Fruit fly (Drosophila melanogaster): ENCODE results near the gene Rrp6.
A peak's percentile ranks its signal among the peaks of the same experiment; 100 is the strongest.

Rrp6 gene

dm6 chr3R:14878145-14878544 lies 7.9 kb downstream of the Rrp6 start (continued):
- TF ChIP-seq CG34422 (GFP tag; IDR thresholded peaks at IDR 0.05) (no peak), CG3281 (GFP tag; optimal IDR thresholded peaks at IDR 0.05) (peak; percentile 20), CG5180 (GFP tag; optimal IDR thresholded peaks at IDR 0.05) (no peak), Elba2 (GFP tag; optimal IDR thresholded peaks at IDR 0.05) (no peak), phol (tag; optimal IDR thresholded peaks at IDR 0.05) (no peak), Oli (tag; optimal IDR thresholded peaks at IDR 0.05) (no peak), Atf-2 (GFP tag; optimal IDR thresholded peaks at IDR 0.05) (no peak), CG2678 (tag; optimal IDR thresholded peaks at IDR 0.05) (peak; percentile 54), Meics (GFP tag; optimal IDR thresholded peaks at IDR 0.05) (peak; percentile 40), abd-A (tag; optimal IDR thresholded peaks at IDR 0.05) (peak; percentile 70), ERR (GFP tag; optimal IDR thresholded peaks at IDR 0.05) (no peak), CG11247 (GFP tag; IDR thresholded peaks at IDR 0.05) (no peak), Hmr (GFP tag; optimal IDR thresholded peaks at IDR 0.05) (peak; percentile 50), corto (GFP tag; optimal IDR thresholded peaks at IDR 0.05) (no peak), CG13296 (GFP tag; optimal IDR thresholded peaks at IDR 0.05) (peak; percentile 19), jigr1 (GFP tag; IDR thresholded peaks at IDR 0.05) (no peak), D19B (GFP tag; optimal IDR thresholded peaks at IDR 0.05) (peak; percentile 7), unc-4 (GFP tag; IDR thresholded peaks at IDR 0.05; ENCODE audit: partially characterized antibody) (no peak), CG14860 (GFP tag; IDR thresholded peaks at IDR 0.05; ENCODE audit: partially characterized antibody) (no peak), pum (GFP tag; optimal IDR thresholded peaks at IDR 0.05) (no peak), CG7839 (tag; optimal IDR thresholded peaks at IDR 0.05) (peak; percentile 27), CG17328 (GFP tag; IDR thresholded peaks at IDR 0.05) (no peak), grau (tag; optimal IDR thresholded peaks at IDR 0.05) (peak; percentile 25), Gug (GFP tag; IDR thresholded peaks at IDR 0.05) (no peak), gsb-n (tag; optimal IDR thresholded peaks at IDR 0.05) (no peak), scrt (GFP tag; optimal IDR thresholded peaks at IDR 0.05) (peak; percentile 42), Dad (GFP tag; optimal IDR thresholded peaks at IDR 0.05) (no peak), CG14710 (tag; optimal IDR thresholded peaks at IDR 0.05) (no peak), CG11695 (GFP tag; IDR thresholded peaks at IDR 0.05) (peak; percentile 18; the same call in 1 of the 3 replicates), cg (GFP tag; optimal IDR thresholded peaks at IDR 0.05) (no peak), Deaf1 (tag; optimal IDR thresholded peaks at IDR 0.05) (no peak), bsh (GFP tag; optimal IDR thresholded peaks at IDR 0.05) (no peak), NC2β (GFP tag; optimal IDR thresholded peaks at IDR 0.05) (no peak), CG17359 (tag; optimal IDR thresholded peaks at IDR 0.05) (peak; percentile 31), CG2875 (GFP tag; optimal IDR thresholded peaks at IDR 0.05) (no peak), Neu2 (GFP tag; optimal IDR thresholded peaks at IDR 0.05; ENCODE audit: borderline replicate concordance) (no peak), dpn (GFP tag; optimal IDR thresholded peaks at IDR 0.05) (no peak), Atf3 (GFP tag; optimal IDR thresholded peaks at IDR 0.05) (no peak), CG2120 (GFP tag; optimal IDR thresholded peaks at IDR 0.05) (peak; percentile 45), CG8944 (GFP tag; optimal IDR thresholded peaks at IDR 0.05) (no peak), Rx (GFP tag; IDR thresholded peaks at IDR 0.05) (no peak), maf-S (GFP tag; optimal IDR thresholded peaks at IDR 0.05) (no peak), CG13775 (GFP tag; optimal IDR thresholded peaks at IDR 0.05) (no peak), CG2202 (tag; optimal IDR thresholded peaks at IDR 0.05) (no peak), Bteb2 (GFP tag; optimal IDR thresholded peaks at IDR 0.05) (no peak), sens (GFP tag) (peak; percentile 63), CG15073 (GFP tag; optimal IDR thresholded peaks at IDR 0.05) (no peak), CG10274 (GFP tag; optimal IDR thresholded peaks at IDR 0.05) (no peak), CG9817 (tag; optimal IDR thresholded peaks at IDR 0.05) (peak; percentile 2), ro (GFP tag; IDR thresholded peaks at IDR 0.05) (no peak), B-H2 (GFP tag; optimal IDR thresholded peaks at IDR 0.05) (no peak)
